Worm (Caenorhabditis elegans): Measurements from ENCODE around the gene col-33.

col-33 gene

DNA sequence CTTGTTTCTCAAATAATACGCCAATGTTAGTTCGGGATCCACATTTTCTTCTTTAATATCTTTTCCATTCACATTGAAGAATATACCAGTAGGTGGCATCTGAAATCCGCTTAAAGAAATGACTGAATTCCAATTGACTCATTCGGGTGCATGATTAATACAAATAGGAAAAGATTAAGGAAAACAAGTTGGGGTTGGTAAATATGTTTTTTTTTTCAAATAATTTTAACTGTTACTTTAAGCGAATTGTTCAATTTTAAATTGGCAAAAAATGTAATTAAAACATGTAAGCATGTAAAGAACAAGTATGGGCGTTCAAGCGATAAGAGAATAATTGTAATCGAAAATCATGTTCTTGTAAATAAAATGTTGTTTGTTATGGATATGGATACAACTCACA lies 20.9 kb downstream of the col-33 start, which contains the start of gene F15E6.6:
F15E6.6 (minus strand) TSS at position 101 of the 400 bp plus-strand sequence.
- TF ChIP-seq sem-2 (GFP tag; optimal IDR thresholded peaks at IDR 0.05) = no peak
- TF ChIP-seq nhr-237 (tag; optimal IDR thresholded peaks at IDR 0.05) = no peak
- no peak for TF ChIP-seq ces-1 (GFP tag; optimal IDR thresholded peaks at IDR 0.05)
- no peak for TF ChIP-seq M03D4.4 (tag; optimal IDR thresholded peaks at IDR 0.05)
- no peak for TF ChIP-seq elt-3 (tag; optimal IDR thresholded peaks at IDR 0.05)
- no peak for TF ChIP-seq ztf-11 (tag; optimal IDR thresholded peaks at IDR 0.05)
- no peak for TF ChIP-seq sptf-1 (tag; optimal IDR thresholded peaks at IDR 0.05)
- no peak for TF ChIP-seq snpc-4 (tag; optimal IDR thresholded peaks at IDR 0.05)
- TF ChIP-seq cnd-1 (tag; optimal IDR thresholded peaks at IDR 0.05) = no peak

DNA sequence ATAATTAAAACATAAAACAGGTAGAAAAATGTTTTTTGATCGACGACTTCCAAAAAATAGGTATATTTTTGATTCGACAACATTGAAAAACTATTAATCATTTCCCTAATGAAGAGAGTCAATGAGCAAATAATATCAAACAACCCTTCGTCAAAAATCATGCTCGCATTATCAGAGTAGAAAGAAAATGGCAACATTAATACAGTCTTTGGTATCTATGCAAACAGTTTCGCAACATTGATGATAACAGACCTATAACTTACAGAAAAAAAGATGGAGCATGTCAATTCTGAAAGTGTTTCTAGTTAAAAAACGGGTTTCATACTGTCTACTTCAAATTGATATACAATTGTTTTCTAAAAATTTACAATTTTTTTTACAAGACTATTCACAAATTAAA lies 21.9 kb downstream of the col-33 start:
- no peak for TF ChIP-seq ceh-43 (GFP tag; optimal IDR thresholded peaks at IDR 0.05)
- TF ChIP-seq zip-8 (tag; optimal IDR thresholded peaks at IDR 0.05) = no peak
- no peak for TF ChIP-seq mep-1 (tag; optimal IDR thresholded peaks at IDR 0.05)
- no peak for TF ChIP-seq mls-2 (tag; optimal IDR thresholded peaks at IDR 0.05)
- no peak for TF ChIP-seq unc-39 (tag; optimal IDR thresholded peaks at IDR 0.05)
- no peak for TF ChIP-seq ztf-11 (tag; optimal IDR thresholded peaks at IDR 0.05)
- no peak for TF ChIP-seq sem-2 (GFP tag; optimal IDR thresholded peaks at IDR 0.05)
- TF ChIP-seq pha-4 (tag; optimal IDR thresholded peaks at IDR 0.05) = no peak
- TF ChIP-seq nhr-237 (tag; optimal IDR thresholded peaks at IDR 0.05) = no peak
- TF ChIP-seq ceh-83 (GFP tag; optimal IDR thresholded peaks at IDR 0.05) = no peak
- TF ChIP-seq M03D4.4 (tag; optimal IDR thresholded peaks at IDR 0.05) = no peak
- no peak for TF ChIP-seq nhr-12 (tag; optimal IDR thresholded peaks at IDR 0.05)
- no peak for TF ChIP-seq lsy-2 (tag; optimal IDR thresholded peaks at IDR 0.05)
- no peak for TF ChIP-seq nhr-76 (tag; optimal IDR thresholded peaks at IDR 0.05)
- no peak for TF ChIP-seq nhr-2 (tag; optimal IDR thresholded peaks at IDR 0.05)
- no peak for TF ChIP-seq unc-62 (GFP tag; optimal IDR thresholded peaks at IDR 0.05)

DNA sequence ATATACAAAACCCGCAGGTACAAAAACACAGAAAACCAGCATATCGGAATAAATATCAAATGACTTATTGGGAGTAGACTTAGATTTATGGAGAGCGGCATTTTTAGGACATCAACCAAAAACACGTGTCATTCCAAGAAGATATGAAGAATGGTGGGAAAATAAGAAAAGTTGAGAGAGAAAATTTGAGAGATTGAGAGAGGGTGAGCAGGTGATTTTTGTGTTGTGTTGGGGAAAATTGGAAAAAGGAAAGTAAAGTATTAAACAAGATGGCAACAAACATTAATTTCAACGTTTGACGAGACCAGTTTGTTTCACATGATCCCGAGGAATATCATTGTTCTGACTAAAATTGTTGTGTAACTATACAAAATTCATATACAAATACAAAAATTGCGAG lies 25.2 kb downstream of the col-33 start, which contains the start of gene srv-4:
srv-4 (minus strand) TSS at position 101 of the 400 bp plus-strand sequence.
- no peak for TF ChIP-seq drap-1 (GFP tag; optimal IDR thresholded peaks at IDR 0.05)
- TF ChIP-seq elt-1 (tag; optimal IDR thresholded peaks at IDR 0.05; ENCODE audit: borderline replicate concordance, insufficient read depth) = no peak
- no peak for TF ChIP-seq nhr-76 (tag; optimal IDR thresholded peaks at IDR 0.05)
- no peak for TF ChIP-seq sptf-1 (tag; optimal IDR thresholded peaks at IDR 0.05)
- TF ChIP-seq lin-32 (GFP tag; optimal IDR thresholded peaks at IDR 0.05) = no peak
- TF ChIP-seq ces-1 (GFP tag; optimal IDR thresholded peaks at IDR 0.05) = no peak
- no peak for TF ChIP-seq mls-2 (tag; optimal IDR thresholded peaks at IDR 0.05)
- no peak for TF ChIP-seq ztf-11 (tag; optimal IDR thresholded peaks at IDR 0.05)
- no peak for TF ChIP-seq nhr-28 (tag; optimal IDR thresholded peaks at IDR 0.05)
- TF ChIP-seq ceh-43 (GFP tag; optimal IDR thresholded peaks at IDR 0.05) = no peak
- TF ChIP-seq lin-13 (tag; optimal IDR thresholded peaks at IDR 0.05) = no peak
- TF ChIP-seq bed-3 (GFP tag; optimal IDR thresholded peaks at IDR 0.05) = no peak
- no peak for TF ChIP-seq hlh-1 (tag; optimal IDR thresholded peaks at IDR 0.05)
- TF ChIP-seq nhr-12 (tag; optimal IDR thresholded peaks at IDR 0.05) = no peak
- no peak for TF ChIP-seq snpc-4 (tag; optimal IDR thresholded peaks at IDR 0.05)
- TF ChIP-seq lsy-2 (tag; optimal IDR thresholded peaks at IDR 0.05) = no peak
- TF ChIP-seq ham-2 (GFP tag; optimal IDR thresholded peaks at IDR 0.05) = no peak

DNA sequence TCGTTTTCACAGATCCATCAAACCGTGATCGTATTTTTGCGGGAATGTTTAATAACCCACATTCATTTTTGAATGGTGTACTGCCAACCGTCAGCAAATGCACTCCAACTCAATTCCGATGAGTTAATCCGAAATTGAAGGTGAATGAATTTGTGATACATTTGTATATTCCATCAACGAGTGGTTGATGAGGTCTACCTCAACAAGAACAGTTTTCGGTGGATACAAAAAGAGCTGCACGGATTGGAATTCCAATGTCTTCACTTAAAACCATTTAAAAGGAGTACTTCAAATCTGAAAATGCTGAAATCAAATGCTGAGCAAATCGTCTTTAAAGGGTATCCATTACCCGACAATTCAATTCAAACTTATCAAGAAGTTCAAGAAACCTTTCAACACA lies 26.2 kb downstream of the col-33 start, which contains the start of gene F15E6.5:
F15E6.5 (plus strand) TSS at position 301 of the 400 bp plus-strand sequence.
- no peak for TF ChIP-seq nhr-76 (tag; optimal IDR thresholded peaks at IDR 0.05)
- TF ChIP-seq nhr-12 (tag; optimal IDR thresholded peaks at IDR 0.05) = no peak
- TF ChIP-seq flh-1 (GFP tag; optimal IDR thresholded peaks at IDR 0.05) = no peak
- TF ChIP-seq lsy-2 (tag; optimal IDR thresholded peaks at IDR 0.05) = no peak
- TF ChIP-seq mab-5 (tag; optimal IDR thresholded peaks at IDR 0.05) = no peak
- TF ChIP-seq pha-4 (tag; optimal IDR thresholded peaks at IDR 0.05) = no peak
- TF ChIP-seq elt-1 (tag; optimal IDR thresholded peaks at IDR 0.05; ENCODE audit: borderline replicate concordance, insufficient read depth) = no peak
- no peak for TF ChIP-seq ztf-11 (tag; optimal IDR thresholded peaks at IDR 0.05)
- no peak for TF ChIP-seq ceh-83 (GFP tag; optimal IDR thresholded peaks at IDR 0.05)
- no peak for TF ChIP-seq lin-13 (tag; optimal IDR thresholded peaks at IDR 0.05)

DNA sequence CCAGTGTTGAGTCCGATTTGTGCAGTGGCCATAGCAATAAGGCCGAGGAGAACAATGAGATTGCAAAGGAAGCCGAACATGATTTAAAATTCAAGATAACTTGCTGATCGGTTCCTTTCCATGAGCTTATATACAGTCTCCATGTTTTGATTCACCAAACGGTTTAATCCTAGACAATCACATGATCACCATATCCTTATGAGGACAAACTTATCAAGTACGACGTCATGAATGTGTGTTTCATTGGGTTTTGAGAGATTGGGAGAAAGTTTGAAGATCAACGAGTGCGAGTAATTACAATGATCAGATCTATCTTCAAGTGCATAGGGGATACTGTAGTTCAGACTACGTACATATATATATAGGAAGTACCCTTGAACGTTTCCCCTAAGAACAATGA lies 27.4 kb downstream of the col-33 start, which contains the start of gene dct-7:
dct-7 (minus strand) TSS at position 101 of the 400 bp plus-strand sequence.
- TF ChIP-seq ham-2 (GFP tag; optimal IDR thresholded peaks at IDR 0.05) (no peak), sem-2 (GFP tag; optimal IDR thresholded peaks at IDR 0.05) (no peak), ceh-43 (GFP tag; optimal IDR thresholded peaks at IDR 0.05) (no peak), unc-120 (tag; optimal IDR thresholded peaks at IDR 0.05; ENCODE audit: poor library complexity, severe bottlenecking) (no peak), sptf-1 (tag; optimal IDR thresholded peaks at IDR 0.05) (no peak), tbx-8 (GFP tag; optimal IDR thresholded peaks at IDR 0.05) (no peak), mep-1 (tag; optimal IDR thresholded peaks at IDR 0.05) (no peak), nhr-76 (tag; optimal IDR thresholded peaks at IDR 0.05) (no peak), unc-39 (tag; optimal IDR thresholded peaks at IDR 0.05) (no peak), nhr-237 (tag; optimal IDR thresholded peaks at IDR 0.05) (no peak), mls-2 (tag; optimal IDR thresholded peaks at IDR 0.05) (no peak), ces-1 (GFP tag; optimal IDR thresholded peaks at IDR 0.05) (no peak), snpc-4 (tag; optimal IDR thresholded peaks at IDR 0.05) (no peak), mab-5 (tag; optimal IDR thresholded peaks at IDR 0.05) (no peak), hlh-1 (tag; optimal IDR thresholded peaks at IDR 0.05) (no peak), bed-3 (GFP tag; optimal IDR thresholded peaks at IDR 0.05) (no peak), unc-62 (GFP tag; optimal IDR thresholded peaks at IDR 0.05) (no peak), elt-1 (tag; optimal IDR thresholded peaks at IDR 0.05; ENCODE audit: borderline replicate concordance, insufficient read depth) (no peak), M03D4.4 (tag; optimal IDR thresholded peaks at IDR 0.05) (no peak), pha-4 (tag; optimal IDR thresholded peaks at IDR 0.05) (no peak)
